Fruit fly (Drosophila melanogaster): Measurements from ENCODE around the gene ND-ASHI.

dm6 chrX:6642593-6643257 lies 36.2 kb downstream of the ND-ASHI start:
- TF ChIP-seq Optix (GFP tag; IDR thresholded peaks at IDR 0.05) (no peak), CG13424 (tag; optimal IDR thresholded peaks at IDR 0.05) (peak; percentile 22), fd3F (GFP tag; optimal IDR thresholded peaks at IDR 0.05) (no peak), Med (GFP tag) (peak; percentile 59), D (optimal IDR thresholded peaks at IDR 0.05) (no peak), D (GFP tag; optimal IDR thresholded peaks at IDR 0.05) (peak; percentile 22), CG7928 (GFP tag; optimal IDR thresholded peaks at IDR 0.05) (no peak), CG7786 (GFP tag; optimal IDR thresholded peaks at IDR 0.05) (no peak), CG18619 (GFP tag; optimal IDR thresholded peaks at IDR 0.05) (no peak), crp (GFP tag; optimal IDR thresholded peaks at IDR 0.05) (no peak), CG13123 (GFP tag; optimal IDR thresholded peaks at IDR 0.05) (no peak), ssp (GFP tag; IDR thresholded peaks at IDR 0.05) (no peak)

Data from whole organism, embryonic.